Fruit fly (Drosophila melanogaster): ENCODE data around the gene CG7627.
A peak's percentile ranks its signal among the peaks of the same experiment; 100 is the strongest.

dm6 chr2L:8364006-8364956, 2.0 kb upstream of the CG7627 start, which contains the start of the genes RpS13 and CSN8:
- TF ChIP-seq CG32121 (GFP tag; IDR thresholded peaks at IDR 0.05) (0 out of 2 replicates have a peak, but pooled peaks have one; percentile 11), CG17806 (tag; optimal IDR thresholded peaks at IDR 0.05) (no peak), Snoo (tag; optimal IDR thresholded peaks at IDR 0.05) (no peak), CG14655 (GFP tag; optimal IDR thresholded peaks at IDR 0.05) (no peak), Pif1B (GFP tag; optimal IDR thresholded peaks at IDR 0.05) (no peak), Ets98B (GFP tag; IDR thresholded peaks at IDR 0.05) (no peak), CG4496 (GFP tag; IDR thresholded peaks at IDR 0.05) (0 out of 3 replicates have a peak, but pooled peaks have one; percentile 18), EcR (GFP tag; optimal IDR thresholded peaks at IDR 0.05) (no peak), CG9948 (tag; optimal IDR thresholded peaks at IDR 0.05) (no peak), CG34367 (tag; optimal IDR thresholded peaks at IDR 0.05) (no peak), D1 (tag; optimal IDR thresholded peaks at IDR 0.05) (no peak), gl (tag; optimal IDR thresholded peaks at IDR 0.05) (no peak), fd96Ca (GFP tag; IDR thresholded peaks at IDR 0.05) (no peak), CG13204 (GFP tag; optimal IDR thresholded peaks at IDR 0.05) (no peak)
